Worm (Caenorhabditis elegans) whole organism, L1 larva: ENCODE measurements around the gene T25B6.5.
A peak's percentile ranks its signal among the peaks of the same experiment; 100 is the strongest.

Experiments
- C16A3.4 ChIP-seq: fragments of 150-350 bp; optimal IDR thresholded peaks from 2 replicates; lab custom pipeline; 2014; ENCODE audit warnings: missing biosample characterization, missing genetic modification characterization
- C34B4.2 ChIP-seq: sonication (generic microtip); optimal IDR thresholded peaks from 2 replicates; lab custom pipeline; 2017; ENCODE audit warnings: mild to moderate bottlenecking, missing genetic modification characterization, missing compliant biosample characterization
- Y116A8C.19 ChIP-seq: sonication (generic microtip); optimal IDR thresholded peaks from 2 replicates; lab custom pipeline; 2016; ENCODE audit warnings: missing compliant biosample characterization, missing genetic modification characterization, borderline replicate concordance
- aha-1 ChIP-seq: fragments of 150-350 bp; optimal IDR thresholded peaks from 2 replicates; lab custom pipeline; 2014; ENCODE audit warnings: missing biosample characterization, missing genetic modification characterization
- aly-2 ChIP-seq: fragments of 150-350 bp; optimal IDR thresholded peaks from 2 replicates; lab custom pipeline; 2014; ENCODE audit warnings: missing biosample characterization, missing genetic modification characterization
- ama-1 ChIP-seq: fragments of 150-350 bp; optimal IDR thresholded peaks from 2 replicates; lab custom pipeline; 2014
- blmp-1 ChIP-seq: fragments of 150-350 bp; optimal IDR thresholded peaks from 2 replicates; lab custom pipeline; 2014; ENCODE audit warnings: missing biosample characterization, missing genetic modification characterization
- ceh-82 ChIP-seq, 3 experiments: fragments of 150-350 bp in 1 of 3; sonication (generic microtip) in 2 of 3; optimal IDR thresholded peaks; 2 replicates each; lab custom pipeline; 2014 to 2017; ENCODE audit warnings: missing biosample characterization in 3 of 3, missing genetic modification characterization in 3 of 3
- ceh-88 ChIP-seq: fragments of 200-800 bp; sonication (Bioruptor generic); IDR thresholded peaks from 2 replicates; pipeline ENCODE4 v1.3.6; 2022; ENCODE audit warnings: missing genetic modification characterization, missing compliant biosample characterization
- ceh-90 ChIP-seq: sonication (generic microtip); optimal IDR thresholded peaks from 2 replicates; lab custom pipeline; 2016; ENCODE audit warnings: missing genetic modification characterization, missing compliant biosample characterization
- ces-1 ChIP-seq: fragments of 150-350 bp; optimal IDR thresholded peaks from 2 replicates; lab custom pipeline; 2014; ENCODE audit warnings: missing biosample characterization, missing genetic modification reagents, missing genetic modification characterization
- dpl-1 ChIP-seq, 3 experiments: fragments of 150-350 bp in 2 of 3; sonication (generic microtip) in 1 of 3; optimal IDR thresholded peaks; 2 replicates each; lab custom pipeline; 2014 to 2017; ENCODE audit warnings: missing biosample characterization in 3 of 3, missing genetic modification characterization in 3 of 3, missing genetic modification reagents in 3 of 3
- efl-1 ChIP-seq, 4 experiments: fragments of 150-350 bp; optimal IDR thresholded peaks in 3 of 4; peaks in 1 of 4; 1 replicate in 1 of 4; 2 replicates in 3 of 4; lab custom pipeline; 2014; ENCODE audit warnings: missing biosample characterization in 2 of 4, missing genetic modification characterization in 2 of 4, missing genetic modification reagents in 2 of 4
- efl-3 ChIP-seq: fragments of 200-800 bp; sonication (Bioruptor generic); optimal IDR thresholded peaks from 2 replicates; lab custom pipeline; 2018; ENCODE audit warnings: mild to moderate bottlenecking, missing genetic modification characterization, missing compliant biosample characterization
- egl-13 ChIP-seq: sonication (generic microtip); optimal IDR thresholded peaks from 2 replicates; lab custom pipeline; 2016; ENCODE audit warnings: missing genotype, missing genetic modification reagents, missing genetic modification characterization, missing compliant biosample characterization
- egl-27 ChIP-seq, 2 experiments: fragments of 150-350 bp in 1 of 2; sonication (generic microtip); optimal IDR thresholded peaks; 3 replicates each; lab custom pipeline; 2017 to 2018; ENCODE audit warnings: missing biosample characterization in 2 of 2, missing genetic modification characterization in 2 of 2, missing genetic modification reagents in 2 of 2
- fkh-10 ChIP-seq: sonication (generic microtip); optimal IDR thresholded peaks from 2 replicates; lab custom pipeline; 2017; ENCODE audit warnings: missing biosample characterization, missing genetic modification reagents, missing genetic modification characterization
- fkh-4 ChIP-seq: sonication (generic microtip); optimal IDR thresholded peaks from 2 replicates; lab custom pipeline; 2016; ENCODE audit warnings: missing compliant biosample characterization, missing genetic modification characterization, borderline replicate concordance
- fkh-8 ChIP-seq: sonication (generic microtip); optimal IDR thresholded peaks from 2 replicates; lab custom pipeline; 2016; ENCODE audit warnings: mild to moderate bottlenecking, missing genetic modification characterization, missing compliant biosample characterization
- fos-1 ChIP-seq: fragments of 150-350 bp; optimal IDR thresholded peaks from 2 replicates; lab custom pipeline; 2014; ENCODE audit warnings: missing biosample characterization, missing genetic modification characterization
- grh-1 ChIP-seq: fragments of 200-800 bp; sonication (Bioruptor generic); IDR thresholded peaks from 2 replicates; pipeline ENCODE4 v1.3.6; 2022; ENCODE audit warnings: missing genetic modification reagents, missing genetic modification characterization, missing compliant biosample characterization
- irx-1 ChIP-seq: sonication (generic microtip); optimal IDR thresholded peaks from 2 replicates; lab custom pipeline; 2016; ENCODE audit warnings: missing genetic modification characterization, missing compliant biosample characterization
- isw-1 ChIP-seq: fragments of 200-800 bp; sonication (Bioruptor generic); IDR thresholded peaks from 2 replicates; pipeline ENCODE4 v1.3.6; 2022; ENCODE audit warnings: missing genetic modification characterization, missing compliant biosample characterization
- jun-1 ChIP-seq: fragments of 150-350 bp; optimal IDR thresholded peaks from 2 replicates; lab custom pipeline; 2014; ENCODE audit warnings: missing biosample characterization, missing genetic modification reagents, missing genetic modification characterization
- lin-14 ChIP-seq: fragments of 200-800 bp; sonication (Bioruptor generic); optimal IDR thresholded peaks from 2 replicates; lab custom pipeline; 2018; ENCODE audit warnings: mild to moderate bottlenecking, missing genetic modification characterization, moderate library complexity, missing compliant biosample characterization
- lin-35 ChIP-seq, 2 experiments: fragments of 150-350 bp; optimal IDR thresholded peaks; 2 replicates each; lab custom pipeline; 2014; ENCODE audit warnings: missing biosample characterization in 2 of 2, missing genetic modification characterization in 2 of 2, missing genetic modification reagents in 2 of 2
- lin-39 ChIP-seq: fragments of 150-350 bp; optimal IDR thresholded peaks from 2 replicates; lab custom pipeline; 2014; ENCODE audit warnings: missing biosample characterization, missing genetic modification reagents, missing genetic modification characterization
- lir-3 ChIP-seq: sonication (generic microtip); optimal IDR thresholded peaks from 2 replicates; lab custom pipeline; 2016; ENCODE audit warnings: mild to moderate bottlenecking, missing genetic modification characterization, moderate library complexity, missing compliant biosample characterization; ENCODE audit not compliant: poor library complexity
- lsy-2 ChIP-seq, 2 experiments: fragments of 150-350 bp; optimal IDR thresholded peaks; 2 replicates each; lab custom pipeline; 2014; ENCODE audit warnings: missing biosample characterization in 2 of 2, missing genetic modification characterization in 2 of 2
- mdl-1 ChIP-seq, 2 experiments: fragments of 150-350 bp; optimal IDR thresholded peaks; 2 replicates each; lab custom pipeline; 2014 to 2017; ENCODE audit warnings: missing biosample characterization in 2 of 2, missing genetic modification characterization in 2 of 2, inconsistent platforms in 1 of 2
- mef-2 ChIP-seq: fragments of 150-350 bp; optimal IDR thresholded peaks from 2 replicates; lab custom pipeline; 2014; ENCODE audit warnings: missing biosample characterization, missing genetic modification characterization
- nhr-11 ChIP-seq: fragments of 150-350 bp; optimal IDR thresholded peaks from 2 replicates; lab custom pipeline; 2014; ENCODE audit warnings: missing biosample characterization, missing genetic modification characterization
- nhr-19 ChIP-seq: fragments of 200-800 bp; sonication (Bioruptor generic); conservative IDR thresholded peaks from 2 replicates; pipeline ENCODE4 v1.3.6; 2022; ENCODE audit warnings: missing genetic modification characterization, missing compliant biosample characterization
- nhr-28 ChIP-seq: fragments of 150-350 bp; optimal IDR thresholded peaks from 2 replicates; lab custom pipeline; 2014; ENCODE audit warnings: missing biosample characterization, missing genetic modification characterization
- nhr-47 ChIP-seq: sonication (generic microtip); optimal IDR thresholded peaks from 2 replicates; lab custom pipeline; 2016; ENCODE audit warnings: mild to moderate bottlenecking, missing genetic modification characterization, moderate library complexity, missing compliant biosample characterization
- nhr-71 ChIP-seq: sonication (generic microtip); optimal IDR thresholded peaks from 2 replicates; lab custom pipeline; 2016; ENCODE audit warnings: mild to moderate bottlenecking, missing genetic modification characterization, moderate library complexity, missing compliant biosample characterization
- nhr-76 ChIP-seq: sonication (generic microtip); optimal IDR thresholded peaks from 2 replicates; lab custom pipeline; 2017; ENCODE audit warnings: missing biosample characterization, missing genetic modification characterization
- nhr-84 ChIP-seq: sonication (generic microtip); optimal IDR thresholded peaks from 2 replicates; lab custom pipeline; 2017; ENCODE audit warnings: missing biosample characterization, missing genetic modification characterization
- nhr-85 ChIP-seq: sonication (generic microtip); peaks from one replicate; lab custom pipeline; 2016; ENCODE audit warnings: missing genetic modification characterization, inconsistent platforms, missing compliant biosample characterization
- pag-3 ChIP-seq: sonication (generic microtip); optimal IDR thresholded peaks from 2 replicates; lab custom pipeline; 2017; ENCODE audit warnings: missing genetic modification characterization, mild to moderate bottlenecking, missing compliant biosample characterization, antibody characterized with exemption, borderline replicate concordance; ENCODE audit not compliant: insufficient read depth
- pqm-1 ChIP-seq: sonication (generic microtip); optimal IDR thresholded peaks from 3 replicates; lab custom pipeline; 2017; ENCODE audit warnings: missing biosample characterization, missing genetic modification characterization
- rnt-1 ChIP-seq: sonication (generic microtip); optimal IDR thresholded peaks from 2 replicates; lab custom pipeline; 2016; ENCODE audit warnings: mild to moderate bottlenecking, missing genetic modification characterization, moderate library complexity, missing compliant biosample characterization
- skn-1 ChIP-seq: fragments of 150-350 bp; optimal IDR thresholded peaks from 2 replicates; lab custom pipeline; 2014; ENCODE audit warnings: missing biosample characterization, missing genetic modification characterization
- snpc-4 ChIP-seq: fragments of 150-350 bp; optimal IDR thresholded peaks from 2 replicates; lab custom pipeline; 2014; ENCODE audit warnings: missing biosample characterization, missing genetic modification characterization
- snu-23 ChIP-seq: sonication (generic microtip); optimal IDR thresholded peaks from 2 replicates; lab custom pipeline; 2016; ENCODE audit warnings: missing genetic modification characterization, missing compliant biosample characterization
- sup-37 ChIP-seq: fragments of 200-800 bp; sonication (Bioruptor generic); optimal IDR thresholded peaks from 2 replicates; lab custom pipeline; 2018; ENCODE audit warnings: mild to moderate bottlenecking, missing genetic modification characterization, missing compliant biosample characterization
- swsn-7 ChIP-seq: sonication (generic microtip); optimal IDR thresholded peaks from 2 replicates; lab custom pipeline; 2016; ENCODE audit warnings: missing genetic modification characterization, missing compliant biosample characterization
- tbx-2 ChIP-seq: sonication (generic microtip); optimal IDR thresholded peaks from 2 replicates; lab custom pipeline; 2016; ENCODE audit warnings: missing genetic modification characterization, missing compliant biosample characterization
- tlp-1 ChIP-seq: fragments of 150-350 bp; optimal IDR thresholded peaks from 2 replicates; lab custom pipeline; 2014; ENCODE audit warnings: missing biosample characterization, missing genetic modification characterization
- unc-30 ChIP-seq: sonication (generic microtip); optimal IDR thresholded peaks from 2 replicates; lab custom pipeline; 2017; ENCODE audit warnings: missing biosample characterization, missing genetic modification characterization
- unc-86 ChIP-seq: sonication (generic microtip); optimal IDR thresholded peaks from 2 replicates; lab custom pipeline; 2016; ENCODE audit warnings: missing genetic modification characterization, missing compliant biosample characterization
- vab-15 ChIP-seq: sonication (generic microtip); optimal IDR thresholded peaks from 2 replicates; lab custom pipeline; 2017; ENCODE audit warnings: missing genotype, mild to moderate bottlenecking, missing genetic modification characterization, missing compliant biosample characterization
- zag-1 ChIP-seq: fragments of 150-350 bp; optimal IDR thresholded peaks from 2 replicates; lab custom pipeline; 2014; ENCODE audit warnings: missing biosample characterization, missing genetic modification characterization
- ztf-11 ChIP-seq, 2 experiments: sonication (generic microtip); optimal IDR thresholded peaks; 2 replicates each; lab custom pipeline; 2016 to 2017; ENCODE audit warnings: missing genetic modification characterization in 2 of 2, missing biosample characterization in 1 of 2, missing compliant biosample characterization in 1 of 2

T25B6.5 gene

DNA sequence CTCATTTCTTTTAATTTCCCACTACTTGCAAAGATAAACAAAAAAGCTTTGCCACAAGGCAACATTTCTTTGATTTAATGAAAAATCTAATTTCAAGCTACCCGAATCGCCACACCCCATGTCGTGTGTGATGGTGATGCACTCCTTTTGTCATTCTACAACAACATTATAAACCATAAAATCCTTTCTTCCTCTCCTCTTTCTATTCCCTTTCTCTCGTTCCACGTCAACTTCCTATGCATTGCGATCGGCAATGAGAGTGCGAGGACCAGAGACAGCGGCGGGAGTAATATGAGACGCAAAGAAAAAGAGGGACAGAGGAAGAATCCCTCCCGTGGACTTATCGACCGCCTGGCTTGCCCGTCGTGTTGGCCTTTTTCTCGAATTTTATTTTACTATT lies 46.5 kb upstream of the T25B6.5 start (continued):
- peak in 2 of 3 experiments; percentile 11 to 45 for TF ChIP-seq ceh-82 (tag; optimal IDR thresholded peaks at IDR 0.05; lab: Kevin White, UChicago)
- no peak for TF ChIP-seq Y116A8C.19 (tag; lab: Kevin White, UChicago)
- TF ChIP-seq tbx-2 (tag; lab: Kevin White, UChicago): peak; percentile 31
- TF ChIP-seq unc-86 (tag; lab: Kevin White, UChicago): no peak
- no peak for TF ChIP-seq pqm-1 (tag; lab: Kevin White, UChicago)
- no peak for TF ChIP-seq egl-13 (tag; lab: Kevin White, UChicago)
- no peak for TF ChIP-seq jun-1
- TF ChIP-seq vab-15 (tag; lab: Kevin White, UChicago): no peak
- no peak for TF ChIP-seq fkh-4 (tag; lab: Kevin White, UChicago)
- peak in 1 of 2 experiments; percentile 51 for TF ChIP-seq mdl-1 (tag; optimal IDR thresholded peaks at IDR 0.05; lab: Kevin White, UChicago)
- no peak for TF ChIP-seq nhr-28 (tag; lab: Kevin White, UChicago)
- TF ChIP-seq nhr-76 (tag; lab: Kevin White, UChicago): no peak
- no peak for TF ChIP-seq isw-1 (GFP tag; lab: Robert Waterston, UW)
- peak in 1 of 2 experiments; percentile 7 for TF ChIP-seq egl-27 (tag; optimal IDR thresholded peaks at IDR 0.05; lab: Kevin White, UChicago)
- TF ChIP-seq rnt-1 (tag; lab: Kevin White, UChicago): peak; percentile 71
- no peak for TF ChIP-seq skn-1 (tag; lab: Kevin White, UChicago)
- no peak for TF ChIP-seq fkh-10
- no peak for TF ChIP-seq tlp-1 (tag; lab: Kevin White, UChicago)
- no peak for TF ChIP-seq aha-1 (tag; lab: Kevin White, UChicago)
- TF ChIP-seq grh-1: no peak
- TF ChIP-seq ama-1 (lab: Kevin White, UChicago): no peak
- peak; percentile 45 for TF ChIP-seq irx-1 (tag; lab: Kevin White, UChicago)
- peak in 1 of 2 experiments; percentile 26 for TF ChIP-seq efl-1 (optimal IDR thresholded peaks at IDR 0.05; lab: Kevin White, UChicago)
- no peak for TF ChIP-seq efl-1 (GFP tag; optimal IDR thresholded peaks at IDR 0.05 in 1 of 2; lab: Kevin White, UChicago)
- no peak for TF ChIP-seq nhr-84 (tag; lab: Kevin White, UChicago)
- TF ChIP-seq sup-37: no peak
- peak; percentile 91 for TF ChIP-seq blmp-1
- TF ChIP-seq fos-1 (tag; lab: Kevin White, UChicago): no peak
- TF ChIP-seq ceh-88 (GFP tag; lab: Robert Waterston, UW): no peak
- no peak for TF ChIP-seq efl-3
- no peak for TF ChIP-seq mef-2
- TF ChIP-seq snpc-4 (tag; lab: Kevin White, UChicago): no peak
- no peak for TF ChIP-seq nhr-11 (tag; lab: Kevin White, UChicago)
- no peak for TF ChIP-seq ces-1 (GFP tag; lab: Kevin White, UChicago)
- no peak for TF ChIP-seq aly-2
- TF ChIP-seq C34B4.2 (tag; lab: Kevin White, UChicago): no peak
- no peak for TF ChIP-seq zag-1 (tag; lab: Kevin White, UChicago)
- TF ChIP-seq unc-30 (tag; lab: Kevin White, UChicago): no peak
- TF ChIP-seq lin-14 (GFP tag; lab: Kevin White, UChicago): peak; percentile 91
- no peak for TF ChIP-seq ztf-11 (tag; optimal IDR thresholded peaks at IDR 0.05; lab: Kevin White, UChicago)
- no peak for TF ChIP-seq fkh-8 (tag; lab: Kevin White, UChicago)
- TF ChIP-seq C16A3.4 (tag; lab: Kevin White, UChicago): peak; percentile 13
- TF ChIP-seq lir-3 (tag; lab: Kevin White, UChicago): no peak
- peak; percentile 37 for TF ChIP-seq swsn-7 (tag; lab: Kevin White, UChicago)
- TF ChIP-seq nhr-19 (GFP tag; lab: Robert Waterston, UW): no peak
- peak in 1 of 2 experiments; percentile 58 for TF ChIP-seq lsy-2 (tag; optimal IDR thresholded peaks at IDR 0.05; lab: Kevin White, UChicago)
- no peak for TF ChIP-seq nhr-47 (tag; lab: Kevin White, UChicago)
- TF ChIP-seq nhr-85 (tag; lab: Kevin White, UChicago): peak; percentile 67
- no peak for TF ChIP-seq pag-3 (tag; lab: Kevin White, UChicago)
- peak in 1 of 3 experiments; percentile 17 for TF ChIP-seq dpl-1 (GFP tag; optimal IDR thresholded peaks at IDR 0.05; lab: Kevin White, UChicago)
- peak; percentile 19 to 40 for TF ChIP-seq lin-35 (GFP tag; optimal IDR thresholded peaks at IDR 0.05; lab: Kevin White, UChicago)
- TF ChIP-seq snu-23 (GFP tag; lab: Kevin White, UChicago): peak; percentile 71
- TF ChIP-seq lin-39 (tag; lab: Kevin White, UChicago): no peak
- TF ChIP-seq ceh-90 (tag; lab: Kevin White, UChicago): no peak
- peak; percentile 64 for TF ChIP-seq nhr-71 (tag; lab: Kevin White, UChicago)
